Fruit fly (Drosophila melanogaster) whole organism, embryonic: ENCODE measurements around the gene UbcE2M.
"Not testable (repeated sequence)": the region's sequence is repeated elsewhere in the genome, so short reads cannot be mapped to it uniquely, and the experiment has no call there.

Experiments used
- B-H1 ChIP-seq: fragments of 200-800 bp; sonication (Bioruptor generic); IDR thresholded peaks from 3 replicates; pipeline ENCODE4 v1.3.6; 2022; ENCODE audit warnings: missing biosample characterization, missing genetic modification characterization
- B-H2 ChIP-seq: fragments of 200-800 bp; sonication (Bioruptor generic); optimal IDR thresholded peaks from 2 replicates; lab custom pipeline; 2018; ENCODE audit warnings: missing biosample characterization, mild to moderate bottlenecking, missing genetic modification characterization
- CG2120 ChIP-seq: fragments of 200-800 bp; sonication (Bioruptor generic); optimal IDR thresholded peaks from 3 replicates; lab custom pipeline; 2016; ENCODE audit warnings: missing biosample characterization, missing genetic modification characterization
- CG8478 ChIP-seq: fragments of >200 bp; optimal IDR thresholded peaks from 2 replicates; lab custom pipeline; 2018
- H15 ChIP-seq: fragments of 200-800 bp; sonication (Bioruptor generic); IDR thresholded peaks from 3 replicates; pipeline ENCODE4 v1.3.6; 2022; ENCODE audit warnings: missing biosample characterization, missing genetic modification characterization
- fd96Cb ChIP-seq: fragments of 200-800 bp; sonication (Bioruptor generic); optimal IDR thresholded peaks from 2 replicates; lab custom pipeline; 2018; ENCODE audit warnings: missing biosample characterization, mild to moderate bottlenecking, missing genetic modification characterization, moderate library complexity

DNA sequence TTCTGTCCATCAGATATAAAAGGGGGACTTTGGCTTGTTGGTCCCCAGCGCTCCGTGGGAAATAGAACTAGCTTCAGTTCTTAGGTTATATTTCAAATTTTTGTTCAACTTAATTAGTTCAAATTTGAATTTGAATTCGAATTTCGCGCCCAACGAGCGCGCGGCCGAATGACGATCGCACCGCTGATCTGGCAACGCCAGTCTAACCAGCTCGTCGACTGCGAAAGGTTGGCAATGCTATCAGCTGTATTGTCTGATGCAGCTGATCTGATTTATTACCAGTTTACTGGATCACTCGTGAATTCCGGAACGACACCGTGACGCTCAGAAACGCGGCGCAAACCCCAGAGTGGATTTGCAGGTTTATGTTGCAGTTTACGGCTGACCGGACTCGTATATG lies 40.6 kb upstream of the UbcE2M start, which contains the start of gene Dscam4:
- not testable (repeated sequence) for TF ChIP-seq B-H2 (GFP tag; lab: Kevin White, UChicago); H15 (GFP tag; lab: Robert Waterston, UW); CG2120 (GFP tag; lab: Kevin White, UChicago); B-H1 (GFP tag; lab: Robert Waterston, UW); fd96Cb (tag; lab: Kevin White, UChicago); CG8478 (lab: Kevin White, UChicago)
